Fruit fly (Drosophila melanogaster): ENCODE results near the gene wnd.

DNA sequence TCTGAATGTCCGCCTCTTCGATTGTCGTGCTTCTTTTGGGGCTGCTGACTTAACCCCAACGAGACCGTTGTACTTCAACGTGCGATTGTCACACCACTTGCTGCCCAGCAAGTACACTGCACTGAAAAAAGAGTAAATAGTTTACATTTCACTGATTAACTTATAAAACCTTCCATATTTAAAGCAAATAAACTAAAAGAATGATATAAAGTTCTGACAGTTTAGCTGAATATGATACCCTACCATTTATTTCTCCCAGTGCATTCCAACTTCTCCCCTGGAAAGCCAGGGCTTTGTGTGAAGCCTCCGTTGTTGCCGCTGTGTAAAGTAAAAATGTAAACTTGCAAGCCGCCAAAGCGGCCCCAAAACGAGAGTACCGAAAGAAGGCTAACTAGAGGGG is 38.7 kb upstream of the wnd start:
- TF ChIP-seq CG10431 (GFP tag; optimal IDR thresholded peaks at IDR 0.05) (no peak), Deaf1 (tag; optimal IDR thresholded peaks at IDR 0.05) (no peak), bigmax (GFP tag; optimal IDR thresholded peaks at IDR 0.05) (no peak)

Measured in whole organism, embryonic.